Worm (Caenorhabditis elegans) whole organism, late embryonic: ENCODE measurements around the gene F19F10.14.

Source experiments
- F13H6.1 ChIP-seq: sonication (generic microtip); optimal IDR thresholded peaks from 2 replicates; lab custom pipeline; 2016; ENCODE audit warnings: missing genetic modification characterization, missing compliant biosample characterization
- ceh-18 ChIP-seq: sonication (generic microtip); optimal IDR thresholded peaks from 2 replicates; lab custom pipeline; 2016; ENCODE audit warnings: missing genetic modification characterization, missing compliant biosample characterization
- ceh-31 ChIP-seq: sonication (generic microtip); optimal IDR thresholded peaks from 2 replicates; lab custom pipeline; 2016; ENCODE audit warnings: missing genetic modification characterization, missing compliant biosample characterization
- che-1 ChIP-seq: sonication (generic microtip); optimal IDR thresholded peaks from 2 replicates; lab custom pipeline; 2016; ENCODE audit warnings: mild to moderate bottlenecking, missing genetic modification characterization, missing compliant biosample characterization
- hlh-6 ChIP-seq: sonication (generic microtip); optimal IDR thresholded peaks from 2 replicates; lab custom pipeline; 2016; ENCODE audit warnings: missing genotype, missing genetic modification characterization, missing compliant biosample characterization
- lim-6 ChIP-seq: sonication (generic microtip); optimal IDR thresholded peaks from 2 replicates; lab custom pipeline; 2016; ENCODE audit warnings: missing genetic modification characterization, missing compliant biosample characterization
- odd-2 ChIP-seq: sonication (generic microtip); optimal IDR thresholded peaks from 2 replicates; lab custom pipeline; 2017; ENCODE audit warnings: antibody characterized with exemption, mild to moderate bottlenecking, missing genetic modification characterization, missing compliant biosample characterization
- tbx-2 ChIP-seq: sonication (generic microtip); optimal IDR thresholded peaks from 2 replicates; lab custom pipeline; 2016; ENCODE audit warnings: missing genetic modification characterization, missing compliant biosample characterization
- unc-55 ChIP-seq: sonication (generic microtip); optimal IDR thresholded peaks from 2 replicates; lab custom pipeline; 2017; ENCODE audit warnings: missing biosample characterization, missing genetic modification reagents, missing genetic modification characterization

ce11 chrV:7609698-7610420 is 39.0 kb upstream of the F19F10.14 start, which contains the start of the genes folt-3 and clec-214:
- no peak for TF ChIP-seq unc-55 (GFP tag; lab: Kevin White, UChicago)
- no peak for TF ChIP-seq F13H6.1 (tag; lab: Kevin White, UChicago)
- no peak for TF ChIP-seq tbx-2 (tag; lab: Kevin White, UChicago)
- no peak for TF ChIP-seq ceh-31
- TF ChIP-seq lim-6: no peak
- no peak for TF ChIP-seq ceh-18 (tag; lab: Kevin White, UChicago)
- no peak for TF ChIP-seq hlh-6
- TF ChIP-seq odd-2 (tag; lab: Kevin White, UChicago): no peak
- TF ChIP-seq che-1 (tag; lab: Kevin White, UChicago): no peak
